Worm (Caenorhabditis elegans) whole organism, late embryonic: ENCODE data around the gene ZC443.4.

Experiments
- F13H6.1 ChIP-seq: sonication (generic microtip); optimal IDR thresholded peaks from 2 replicates; lab custom pipeline; 2016; ENCODE audit warnings: missing genetic modification characterization, missing compliant biosample characterization
- ama-1 ChIP-seq: fragments of 150-350 bp; optimal IDR thresholded peaks from 2 replicates; lab custom pipeline; 2014
- ceh-9 ChIP-seq: sonication (generic microtip); optimal IDR thresholded peaks from 2 replicates; lab custom pipeline; 2016; ENCODE audit warnings: mild to moderate bottlenecking, missing genetic modification characterization, inconsistent platforms, missing compliant biosample characterization
- elt-2 ChIP-seq: sonication (generic microtip); optimal IDR thresholded peaks from 2 replicates; lab custom pipeline; 2016; ENCODE audit warnings: missing genetic modification reagents, missing genetic modification characterization, missing compliant biosample characterization
- nhr-11 ChIP-seq: fragments of 150-350 bp; optimal IDR thresholded peaks from 2 replicates; lab custom pipeline; 2014; ENCODE audit warnings: missing biosample characterization, missing genetic modification characterization
- ref-2 ChIP-seq: sonication (generic microtip); optimal IDR thresholded peaks from 2 replicates; lab custom pipeline; 2016; ENCODE audit warnings: missing genetic modification characterization, missing compliant biosample characterization
- unc-42 ChIP-seq: sonication (generic microtip); optimal IDR thresholded peaks from 2 replicates; lab custom pipeline; 2016; ENCODE audit warnings: missing genotype, missing genetic modification characterization, missing compliant biosample characterization
- unc-55 ChIP-seq: sonication (generic microtip); optimal IDR thresholded peaks from 2 replicates; lab custom pipeline; 2017; ENCODE audit warnings: missing biosample characterization, missing genetic modification reagents, missing genetic modification characterization

DNA sequence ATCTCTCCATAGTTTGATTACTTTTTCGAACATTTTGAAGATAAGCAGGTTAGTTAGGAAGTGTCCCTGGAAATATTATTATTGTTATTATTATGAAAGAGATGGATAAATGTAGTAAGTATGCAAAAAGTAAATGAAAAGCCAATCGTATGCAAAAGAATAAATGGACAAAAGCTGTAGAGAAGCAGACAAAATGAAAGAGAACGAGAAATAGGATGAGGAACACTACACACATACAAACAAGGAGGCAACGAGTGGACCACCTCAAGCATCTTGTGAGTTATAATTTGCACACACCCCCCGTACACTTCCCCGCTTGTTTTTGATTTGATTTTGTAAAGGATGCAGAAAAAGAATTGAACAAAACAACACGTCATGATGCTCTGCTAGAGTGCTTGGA lies 8.6 kb downstream of the ZC443.4 start, which contains the start of gene ZC443.2:
- TF ChIP-seq elt-2 (tag; lab: Kevin White, UChicago), result no peak
- no peak for TF ChIP-seq ama-1 (lab: Kevin White, UChicago)
- no peak for TF ChIP-seq nhr-11
- TF ChIP-seq ref-2 (tag; lab: Kevin White, UChicago), result no peak
- no peak for TF ChIP-seq ceh-9 (tag; lab: Kevin White, UChicago)
- no peak for TF ChIP-seq unc-55 (GFP tag; lab: Kevin White, UChicago)
- no peak for TF ChIP-seq F13H6.1 (tag; lab: Kevin White, UChicago)
- TF ChIP-seq unc-42 (tag; lab: Kevin White, UChicago), result no peak
